Fruit fly (Drosophila melanogaster) whole organism, adult: ENCODE data around the gene repo.

Experiments
- CG11617 ChIP-seq: fragments of 200-800 bp; sonication (Bioruptor generic); optimal IDR thresholded peaks from 2 replicates; lab custom pipeline; 2017; ENCODE audit warnings: mild to moderate bottlenecking, missing biosample characterization, missing genetic modification reagents, missing genetic modification characterization
- CG12768 ChIP-seq: fragments of 200-800 bp; sonication (Bioruptor generic); optimal IDR thresholded peaks from 2 replicates; lab custom pipeline; 2017; ENCODE audit warnings: missing biosample characterization, missing genetic modification characterization, mild to moderate bottlenecking, moderate library complexity, missing genetic modification reagents
- CG14711 ChIP-seq: fragments of 200-800 bp; sonication (Bioruptor generic); optimal IDR thresholded peaks from 2 replicates; lab custom pipeline; 2018; ENCODE audit warnings: missing biosample characterization, mild to moderate bottlenecking, missing genetic modification characterization, moderate library complexity
- CG1620 ChIP-seq: fragments of 200-800 bp; sonication (Bioruptor generic); optimal IDR thresholded peaks from 2 replicates; lab custom pipeline; 2016; ENCODE audit warnings: missing biosample characterization, missing genetic modification characterization
- CG33017 ChIP-seq: fragments of 200-800 bp; sonication (Bioruptor generic); optimal IDR thresholded peaks from 2 replicates; lab custom pipeline; 2018; ENCODE audit warnings: missing biosample characterization, mild to moderate bottlenecking, missing genetic modification characterization, moderate library complexity
- CG5204 ChIP-seq: fragments of 200-800 bp; sonication (Bioruptor generic); optimal IDR thresholded peaks from 2 replicates; lab custom pipeline; 2016; ENCODE audit warnings: missing biosample characterization, missing genetic modification characterization
- CG7101 ChIP-seq: fragments of 200-800 bp; sonication (Bioruptor generic); optimal IDR thresholded peaks from 2 replicates; lab custom pipeline; 2018; ENCODE audit warnings: missing biosample characterization, mild to moderate bottlenecking, missing genetic modification characterization, moderate library complexity
- Clk ChIP-seq: fragments of 200-800 bp; sonication (Bioruptor generic); optimal IDR thresholded peaks from 2 replicates; lab custom pipeline; 2017; ENCODE audit warnings: missing biosample characterization, missing genetic modification characterization
- Hr96 ChIP-seq: fragments of 200-800 bp; sonication (Bioruptor generic); optimal IDR thresholded peaks from 2 replicates; lab custom pipeline; 2016; ENCODE audit warnings: missing biosample characterization, missing genetic modification characterization
- bab1 ChIP-seq: fragments of 200-800 bp; sonication (Bioruptor generic); optimal IDR thresholded peaks from 3 replicates; lab custom pipeline; 2019; ENCODE audit warnings: missing biosample characterization, mild to moderate bottlenecking, missing genetic modification characterization, moderate library complexity
- kay ChIP-seq: fragments of 200-800 bp; sonication (Bioruptor generic); peaks from one replicate; lab custom pipeline; 2016; ENCODE audit warnings: missing biosample characterization, missing genetic modification characterization, borderline replicate concordance
- ovo ChIP-seq: fragments of 200-800 bp; sonication (Bioruptor generic); optimal IDR thresholded peaks from 2 replicates; lab custom pipeline; 2016; ENCODE audit warnings: missing biosample characterization, missing genetic modification characterization
- pad ChIP-seq: fragments of 200-800 bp; sonication (Bioruptor generic); optimal IDR thresholded peaks from 3 replicates; lab custom pipeline; 2017; ENCODE audit warnings: missing biosample characterization, missing genetic modification characterization, mild to moderate bottlenecking, moderate library complexity, missing genetic modification reagents

dm6 chr3R:18249268-18249667 lies 13.3 kb downstream of the repo start:
- TF ChIP-seq CG1620 (GFP tag; lab: Kevin White, UChicago) (no peak), CG12768 (GFP tag; lab: Kevin White, UChicago) (no peak), Clk (GFP tag; lab: Kevin White, UChicago) (no peak), CG7101 (tag; lab: Kevin White, UChicago) (no peak), kay (no peak), CG11617 (GFP tag; lab: Kevin White, UChicago) (no peak), ovo (peak; percentile 43), CG14711 (tag; lab: Kevin White, UChicago) (no peak), pad (GFP tag; lab: Kevin White, UChicago) (peak; percentile 19), bab1 (no peak), CG5204 (GFP tag; lab: Kevin White, UChicago) (no peak), Hr96 (no peak), CG33017 (tag; lab: Kevin White, UChicago) (no peak)
